Worm (Caenorhabditis elegans) whole organism, young adult: ENCODE results near the gene bath-26.

Experiments used
- B0336.3 ChIP-seq: fragments of 200-800 bp; sonication (Bioruptor generic); IDR thresholded peaks from 2 replicates; pipeline ENCODE4 v1.3.6; 2022; ENCODE audit warnings: missing genetic modification characterization, missing compliant biosample characterization
- F49E8.2 ChIP-seq: sonication (generic microtip); optimal IDR thresholded peaks from 3 replicates; lab custom pipeline; 2017; ENCODE audit warnings: missing genetic modification characterization, mild to moderate bottlenecking, missing compliant biosample characterization, antibody characterized with exemption, moderate library complexity; ENCODE audit not compliant: insufficient read depth
- K11D2.4 ChIP-seq: fragments of 200-800 bp; sonication (Bioruptor generic); IDR thresholded peaks from 2 replicates; pipeline ENCODE4 v1.3.6; 2022; ENCODE audit warnings: missing genetic modification reagents, missing genetic modification characterization, missing compliant biosample characterization
- ceh-100 ChIP-seq: fragments of 200-800 bp; sonication (Bioruptor generic); IDR thresholded peaks from 2 replicates; pipeline ENCODE4 v1.3.6; 2022; ENCODE audit warnings: missing genetic modification reagents, missing genetic modification characterization, missing compliant biosample characterization
- die-1 ChIP-seq: sonication (generic microtip); optimal IDR thresholded peaks from 2 replicates; lab custom pipeline; 2016; ENCODE audit warnings: missing genotype, mild to moderate bottlenecking, missing genetic modification characterization, missing compliant biosample characterization
- dpl-1 ChIP-seq: fragments of 150-350 bp; optimal IDR thresholded peaks from 2 replicates; lab custom pipeline; 2014; ENCODE audit warnings: missing biosample characterization, missing genetic modification reagents, missing genetic modification characterization
- egrh-3 ChIP-seq: fragments of 200-800 bp; sonication (Bioruptor generic); IDR thresholded peaks from 2 replicates; pipeline ENCODE4 v1.3.6; 2022; ENCODE audit warnings: missing genetic modification reagents, missing genetic modification characterization, missing compliant biosample characterization
- madf-10 ChIP-seq: sonication (generic microtip); optimal IDR thresholded peaks from 2 replicates; lab custom pipeline; 2016; ENCODE audit warnings: mild to moderate bottlenecking, missing genetic modification characterization, missing compliant biosample characterization
- nfya-1 ChIP-seq: sonication (generic microtip); optimal IDR thresholded peaks from 2 replicates; lab custom pipeline; 2017; ENCODE audit warnings: antibody characterized with exemption, missing compliant biosample characterization, missing genetic modification characterization, borderline replicate concordance; ENCODE audit not compliant: insufficient read depth
- pbrm-1 ChIP-seq: fragments of 200-800 bp; sonication (Bioruptor generic); IDR thresholded peaks from 2 replicates; pipeline ENCODE4 v1.3.6; 2022; ENCODE audit warnings: missing genetic modification reagents, missing genetic modification characterization, missing compliant biosample characterization
- pha-4 ChIP-seq: fragments of 150-350 bp; sonication (generic microtip); optimal IDR thresholded peaks from 2 replicates; lab custom pipeline; 2014; ENCODE audit warnings: missing biosample characterization, missing genetic modification reagents, missing genetic modification characterization
- unc-62 ChIP-seq: fragments of 150-350 bp; optimal IDR thresholded peaks from 2 replicates; lab custom pipeline; 2014; ENCODE audit warnings: missing biosample characterization, missing genetic modification reagents, missing genetic modification characterization

ce11 chrII:1640496-1640895 is 39.9 kb upstream of the bath-26 start, which contains the start of gene srh-72:
- TF ChIP-seq pbrm-1 (GFP tag; lab: Robert Waterston, UW) (no peak), unc-62 (GFP tag; lab: Kevin White, UChicago) (no peak), pha-4 (no peak), madf-10 (tag; lab: Kevin White, UChicago) (no peak), F49E8.2 (tag; lab: Kevin White, UChicago) (no peak), egrh-3 (GFP tag; lab: Robert Waterston, UW) (no peak), B0336.3 (GFP tag; lab: Robert Waterston, UW) (no peak), ceh-100 (GFP tag; lab: Robert Waterston, UW) (no peak), die-1 (tag; lab: Kevin White, UChicago) (no peak), nfya-1 (tag; lab: Kevin White, UChicago) (no peak), dpl-1 (no peak), K11D2.4 (GFP tag; lab: Robert Waterston, UW) (no peak)
